Worm (Caenorhabditis elegans) whole organism, early embryonic: Measurements from ENCODE around the gene Y53C12A.3.
"Not testable (repeated sequence)": the region's sequence is repeated elsewhere in the genome, so short reads cannot be mapped to it uniquely, and the experiment has no call there.

ENCODE experiments used
- B0310.2 ChIP-seq: sonication (generic microtip); optimal IDR thresholded peaks from 2 replicates; lab custom pipeline; 2016; ENCODE audit warnings: mild to moderate bottlenecking, missing genetic modification characterization, missing compliant biosample characterization
- F13C5.2 ChIP-seq: sonication (generic microtip); optimal IDR thresholded peaks from 2 replicates; lab custom pipeline; 2017; ENCODE audit warnings: mild to moderate bottlenecking, missing genetic modification characterization, inconsistent platforms, missing compliant biosample characterization
- aly-1 ChIP-seq: sonication (generic microtip); optimal IDR thresholded peaks from 2 replicates; lab custom pipeline; 2016; ENCODE audit warnings: missing genetic modification characterization, missing compliant biosample characterization
- ama-1 ChIP-seq: fragments of 150-350 bp; optimal IDR thresholded peaks from 2 replicates; lab custom pipeline; 2014
- ceh-13 ChIP-seq: fragments of 200-800 bp; sonication (Bioruptor generic); optimal IDR thresholded peaks from 2 replicates; lab custom pipeline; 2018; ENCODE audit warnings: mild to moderate bottlenecking, missing genetic modification characterization, missing compliant biosample characterization
- ceh-36 ChIP-seq: sonication (generic microtip); optimal IDR thresholded peaks from 2 replicates; lab custom pipeline; 2016; ENCODE audit warnings: missing genetic modification characterization, inconsistent platforms, missing compliant biosample characterization
- ets-7 ChIP-seq: sonication (generic microtip); optimal IDR thresholded peaks from 2 replicates; lab custom pipeline; 2016; ENCODE audit warnings: missing genotype, missing genetic modification characterization, missing compliant biosample characterization
- flt-1 ChIP-seq: fragments of 200-800 bp; sonication (Bioruptor generic); IDR thresholded peaks from 2 replicates; pipeline ENCODE4 v1.3.6; 2022; ENCODE audit warnings: missing genetic modification characterization, missing compliant biosample characterization
- hmbx-1 ChIP-seq: sonication (generic microtip); optimal IDR thresholded peaks from 2 replicates; lab custom pipeline; 2016; ENCODE audit warnings: mild to moderate bottlenecking, missing genetic modification characterization, missing compliant biosample characterization
- hmg-4 ChIP-seq: fragments of 200-800 bp; sonication (Bioruptor generic); optimal IDR thresholded peaks from 2 replicates; lab custom pipeline; 2018; ENCODE audit warnings: mild to moderate bottlenecking, missing genetic modification characterization, missing compliant biosample characterization
- hnd-1 ChIP-seq: sonication (generic microtip); optimal IDR thresholded peaks from 2 replicates; lab custom pipeline; 2016; ENCODE audit warnings: missing genetic modification characterization, missing compliant biosample characterization
- pes-1 ChIP-seq: fragments of 200-800 bp; sonication (Bioruptor generic); IDR thresholded peaks from 2 replicates; pipeline ENCODE4 v1.3.6; 2022; ENCODE audit warnings: missing genetic modification reagents, missing genetic modification characterization, missing compliant biosample characterization
- scrt-1 ChIP-seq: fragments of 200-800 bp; sonication (Bioruptor generic); IDR thresholded peaks from 2 replicates; pipeline ENCODE4 v1.3.6; 2022; ENCODE audit warnings: missing genetic modification characterization, missing compliant biosample characterization
- sea-1 ChIP-seq: fragments of 200-800 bp; sonication (Bioruptor generic); conservative IDR thresholded peaks from 2 replicates; pipeline ENCODE4 v1.3.6; 2022; ENCODE audit warnings: missing genetic modification characterization, missing compliant biosample characterization
- tbx-11 ChIP-seq: fragments of 200-800 bp; sonication (Bioruptor generic); IDR thresholded peaks from 2 replicates; pipeline ENCODE4 v1.3.6; 2022; ENCODE audit warnings: missing genetic modification characterization, missing compliant biosample characterization
- tbx-37 ChIP-seq: fragments of 200-800 bp; sonication (Bioruptor generic); conservative IDR thresholded peaks from 2 replicates; pipeline ENCODE4 v1.3.6; 2022; ENCODE audit warnings: missing genetic modification reagents, missing genetic modification characterization, missing compliant biosample characterization
- tra-4 ChIP-seq: sonication (generic microtip); optimal IDR thresholded peaks from 2 replicates; lab custom pipeline; 2017; ENCODE audit warnings: missing genetic modification characterization, missing compliant biosample characterization

Gene Y53C12A.3

DNA sequence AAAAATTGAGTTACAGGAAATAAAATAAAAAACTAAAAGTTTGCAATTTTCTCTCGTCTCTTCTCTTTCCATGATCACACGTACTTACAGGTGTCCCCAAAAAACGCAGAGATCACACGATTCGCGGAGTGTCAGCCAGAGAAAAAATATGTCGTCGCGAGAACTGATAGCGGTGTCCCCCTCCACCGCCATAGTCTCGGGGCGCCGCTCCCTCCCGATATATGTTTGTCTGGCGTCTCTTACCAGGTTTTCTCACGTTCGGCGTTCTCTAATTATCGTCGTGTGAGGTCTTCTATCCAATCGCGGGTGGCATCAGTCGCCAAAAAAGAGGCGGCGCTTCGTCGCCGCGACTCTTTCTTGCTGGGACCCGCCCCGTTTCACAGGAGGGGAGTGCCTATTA, 25.8 kb upstream of the Y53C12A.3 start, which contains the start of gene mab-3:
mab-3 (plus strand) TSS at position 328 of the 400 bp plus-strand sequence.
- not testable (repeated sequence) for TF ChIP-seq aly-1 (tag; lab: Kevin White, UChicago); hmg-4 (GFP tag; lab: Kevin White, UChicago); pes-1 (GFP tag; lab: Robert Waterston, UW)

DNA sequence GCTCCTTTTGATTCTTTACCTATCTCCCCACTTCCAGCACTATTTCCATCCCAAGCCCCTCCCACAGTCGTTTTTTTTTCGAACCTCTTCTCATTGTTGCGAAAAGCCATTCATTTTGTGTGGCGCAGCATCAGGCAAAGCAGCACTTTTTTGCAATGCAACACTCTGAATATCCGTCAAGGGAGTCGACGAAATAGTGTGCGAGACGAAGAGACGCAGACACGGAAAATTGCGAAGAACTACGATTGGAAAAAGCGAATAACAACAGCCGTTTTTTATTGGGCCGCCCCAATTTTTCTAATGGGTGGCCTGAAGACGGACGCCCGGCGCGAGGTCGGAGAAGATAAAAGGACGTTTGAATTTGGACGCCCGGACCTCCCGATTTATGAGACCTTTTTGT, 23.8 kb upstream of the Y53C12A.3 start:
- TF ChIP-seq hnd-1 (tag; lab: Kevin White, UChicago), result no peak
- TF ChIP-seq scrt-1 (GFP tag; lab: Robert Waterston, UW), result no peak
- no peak for TF ChIP-seq aly-1 (tag; lab: Kevin White, UChicago)
- TF ChIP-seq flt-1, result no peak
- no peak for TF ChIP-seq F13C5.2
- no peak for TF ChIP-seq ceh-13
- TF ChIP-seq tra-4 (tag; lab: Kevin White, UChicago), result no peak
- no peak for TF ChIP-seq B0310.2 (tag; lab: Kevin White, UChicago)
- no peak for TF ChIP-seq tbx-11

DNA sequence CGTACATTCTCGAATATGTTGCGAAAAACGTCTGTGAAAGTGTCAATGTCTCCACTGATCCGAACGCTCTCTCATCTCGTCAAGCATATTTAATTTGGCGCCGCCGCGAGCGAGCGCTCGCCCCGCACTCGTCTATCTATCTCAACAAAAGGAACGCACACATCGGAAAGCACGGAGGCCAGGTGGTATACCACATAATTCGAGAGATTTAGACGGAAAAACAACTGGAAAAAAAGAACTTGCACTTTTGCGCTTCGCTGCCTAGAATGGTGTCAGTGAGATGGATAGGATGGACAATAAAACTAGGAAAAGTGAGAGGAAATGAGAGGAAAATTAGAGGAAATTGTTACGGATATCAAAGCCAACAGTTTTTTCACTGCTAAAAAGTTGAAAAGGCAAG, 23.2 kb upstream of the Y53C12A.3 start:
- TF ChIP-seq ets-7 (tag; lab: Kevin White, UChicago) (no peak), ceh-36 (tag; lab: Kevin White, UChicago) (no peak), hmg-4 (GFP tag; lab: Kevin White, UChicago) (no peak), hmbx-1 (tag; lab: Kevin White, UChicago) (no peak), flt-1 (no peak), pes-1 (GFP tag; lab: Robert Waterston, UW) (no peak), scrt-1 (GFP tag; lab: Robert Waterston, UW) (no peak), tra-4 (tag; lab: Kevin White, UChicago) (no peak), tbx-37 (GFP tag; lab: Robert Waterston, UW) (no peak), F13C5.2 (no peak), aly-1 (tag; lab: Kevin White, UChicago) (no peak), sea-1 (no peak), hnd-1 (tag; lab: Kevin White, UChicago) (no peak), B0310.2 (tag; lab: Kevin White, UChicago) (no peak), ama-1 (lab: Kevin White, UChicago) (no peak)

DNA sequence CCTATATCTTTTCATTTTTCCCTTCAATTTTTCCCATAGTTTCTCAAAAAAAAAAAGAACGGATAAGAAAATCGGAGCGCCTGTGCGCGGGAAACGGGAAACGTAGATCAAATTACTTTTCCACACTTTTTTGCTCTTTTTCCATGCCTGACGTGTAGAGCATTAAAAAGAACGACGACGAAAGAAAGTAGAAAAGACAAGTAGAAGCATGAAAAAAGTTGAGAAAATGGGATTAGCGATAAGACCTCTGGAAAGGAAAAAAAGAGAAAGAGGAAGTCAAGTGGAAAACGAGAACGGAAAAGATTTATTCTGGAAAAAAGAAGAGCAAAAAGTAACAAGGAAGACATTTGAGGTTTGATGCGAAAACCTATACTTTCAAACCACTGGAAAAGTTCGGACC, 22.5 kb upstream of the Y53C12A.3 start:
- no peak for TF ChIP-seq F13C5.2
- no peak for TF ChIP-seq ceh-13
- no peak for TF ChIP-seq hnd-1 (tag; lab: Kevin White, UChicago)
- TF ChIP-seq B0310.2 (tag; lab: Kevin White, UChicago), result no peak
- TF ChIP-seq ets-7 (tag; lab: Kevin White, UChicago), result no peak
- TF ChIP-seq scrt-1 (GFP tag; lab: Robert Waterston, UW), result no peak
- TF ChIP-seq ceh-36 (tag; lab: Kevin White, UChicago), result no peak
- TF ChIP-seq aly-1 (tag; lab: Kevin White, UChicago), result no peak
- TF ChIP-seq hmbx-1 (tag; lab: Kevin White, UChicago), result no peak
- no peak for TF ChIP-seq tra-4 (tag; lab: Kevin White, UChicago)
- no peak for TF ChIP-seq tbx-11
- no peak for TF ChIP-seq sea-1
- no peak for TF ChIP-seq hmg-4 (GFP tag; lab: Kevin White, UChicago)
- TF ChIP-seq flt-1, result no peak

DNA sequence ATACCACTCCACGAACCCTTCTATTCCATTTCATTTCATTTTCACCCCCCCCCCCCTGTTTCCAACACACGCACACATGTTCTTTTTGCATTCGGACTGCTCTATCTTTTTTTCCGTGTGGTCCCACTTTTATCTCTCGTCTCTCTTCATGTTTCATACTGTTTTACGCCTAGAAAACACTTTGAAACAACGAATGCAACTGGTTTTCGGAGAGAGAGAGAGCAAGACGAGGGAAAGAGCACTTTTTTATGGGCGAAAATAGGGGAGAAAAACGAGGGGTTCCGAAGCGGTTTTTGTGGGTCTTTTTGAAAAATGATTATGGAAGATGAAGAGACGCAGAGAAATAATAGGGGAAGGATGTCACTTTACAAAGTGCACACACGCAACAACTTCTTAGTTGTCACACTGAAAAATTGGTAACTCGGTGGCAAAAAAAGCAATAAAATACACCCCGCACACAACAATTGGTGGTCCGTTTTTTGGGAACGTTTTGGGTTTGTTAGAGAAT, 21.2 kb upstream of the Y53C12A.3 start:
- no peak for TF ChIP-seq hmg-4 (GFP tag; lab: Kevin White, UChicago)
- no peak for TF ChIP-seq tra-4 (tag; lab: Kevin White, UChicago)
- TF ChIP-seq F13C5.2, result no peak
- no peak for TF ChIP-seq tbx-37 (GFP tag; lab: Robert Waterston, UW)
- TF ChIP-seq ceh-13, result no peak
- TF ChIP-seq aly-1 (tag; lab: Kevin White, UChicago), result no peak
- no peak for TF ChIP-seq B0310.2 (tag; lab: Kevin White, UChicago)
- TF ChIP-seq tbx-11, result no peak
- no peak for TF ChIP-seq scrt-1 (GFP tag; lab: Robert Waterston, UW)
- no peak for TF ChIP-seq hnd-1 (tag; lab: Kevin White, UChicago)

DNA sequence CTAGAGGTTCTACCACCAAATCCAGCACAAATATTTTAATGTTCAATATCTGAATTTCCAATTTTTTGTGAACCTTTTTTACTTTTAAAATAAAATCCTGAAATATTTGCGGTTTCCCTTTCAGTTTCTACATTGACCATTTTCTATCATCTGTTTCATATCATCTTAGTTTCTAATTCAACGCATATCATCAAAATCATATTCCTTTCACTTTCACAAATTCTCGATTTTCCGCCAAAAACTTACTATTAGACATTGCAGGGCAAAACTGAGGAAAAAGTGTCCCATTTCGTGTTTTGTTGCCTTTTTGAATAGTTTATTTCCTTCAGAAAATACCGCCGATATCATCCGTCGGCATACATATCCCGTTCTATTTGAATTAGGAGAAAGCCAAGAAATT, 19.0 kb upstream of the Y53C12A.3 start:
- TF ChIP-seq tbx-11 (no peak), scrt-1 (GFP tag; lab: Robert Waterston, UW) (no peak), F13C5.2 (no peak), B0310.2 (tag; lab: Kevin White, UChicago) (no peak), hmbx-1 (tag; lab: Kevin White, UChicago) (no peak)

DNA sequence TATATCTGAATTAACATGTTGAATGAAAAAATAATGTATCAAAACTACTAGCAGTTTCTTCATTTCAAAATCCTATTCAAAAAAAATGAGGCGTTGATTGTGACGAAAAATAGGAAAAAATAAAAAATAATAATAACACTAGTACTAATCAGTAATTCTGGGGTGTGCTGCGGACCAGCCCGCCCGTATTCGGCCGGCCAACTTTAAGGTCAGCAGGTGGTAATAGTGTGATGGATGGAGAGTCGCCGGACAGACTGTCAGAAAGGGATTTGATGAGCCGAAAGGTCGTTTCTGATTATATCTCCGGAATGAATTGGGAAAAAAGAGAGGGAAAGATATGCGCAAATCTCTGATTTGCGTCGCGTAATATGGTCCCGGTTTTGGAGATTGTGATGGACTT, 18.4 kb upstream of the Y53C12A.3 start, which contains the start of gene cutl-2:
cutl-2 (minus strand) TSS at position 210 of the 400 bp plus-strand sequence.
- TF ChIP-seq hmbx-1 (tag; lab: Kevin White, UChicago) (no peak), flt-1 (no peak), F13C5.2 (no peak), hmg-4 (GFP tag; lab: Kevin White, UChicago) (no peak)

DNA sequence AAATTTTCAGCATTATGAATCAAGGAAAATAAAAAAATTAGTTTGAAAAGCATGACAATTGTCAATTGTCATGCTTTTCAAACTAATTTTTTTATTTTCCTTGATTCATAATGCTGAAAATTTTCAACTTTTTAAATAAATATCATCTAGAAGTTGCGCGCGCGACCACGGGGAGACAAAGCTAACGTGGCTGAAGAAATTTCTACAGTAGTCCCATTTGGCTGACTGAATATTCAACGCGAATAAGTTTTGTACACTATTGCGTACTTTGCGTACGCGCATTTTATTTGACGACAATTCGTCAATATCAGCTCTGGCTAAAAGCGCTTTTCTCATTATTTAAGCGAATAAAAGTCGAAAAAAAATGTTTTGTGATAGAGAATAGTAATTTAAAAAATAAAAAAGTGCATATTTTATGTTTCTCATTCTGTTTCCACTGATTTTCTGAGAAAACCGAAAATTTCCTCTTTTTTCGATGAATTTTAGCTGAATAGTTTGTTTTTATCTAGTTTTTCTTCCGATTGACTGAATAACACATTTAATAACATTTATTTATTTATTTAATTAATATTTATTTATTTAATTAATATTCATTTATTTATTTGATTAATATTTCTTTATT, 12.7 kb upstream of the Y53C12A.3 start, which contains the start of gene Y53C12A.11:
Y53C12A.11 (minus strand) TSS at position 68 of the 622 bp plus-strand sequence.
- TF ChIP-seq hmbx-1 (tag; lab: Kevin White, UChicago); tra-4 (tag; lab: Kevin White, UChicago); ama-1 (lab: Kevin White, UChicago): not testable (repeated sequence)
